Worm (Caenorhabditis elegans) whole organism, L1 larva: ENCODE results near the gene col-157.

Experiments
- C04F5.9 ChIP-seq: sonication (generic microtip); optimal IDR thresholded peaks from 2 replicates; lab custom pipeline; 2016; ENCODE audit warnings: missing genetic modification characterization, missing compliant biosample characterization
- C34B4.2 ChIP-seq: sonication (generic microtip); optimal IDR thresholded peaks from 2 replicates; lab custom pipeline; 2017; ENCODE audit warnings: mild to moderate bottlenecking, missing genetic modification characterization, missing compliant biosample characterization
- F16B12.6 ChIP-seq: fragments of 150-350 bp; optimal IDR thresholded peaks from 2 replicates; lab custom pipeline; 2014; ENCODE audit warnings: missing biosample characterization, missing genetic modification characterization
- Y116A8C.19 ChIP-seq: sonication (generic microtip); optimal IDR thresholded peaks from 2 replicates; lab custom pipeline; 2016; ENCODE audit warnings: missing compliant biosample characterization, missing genetic modification characterization, borderline replicate concordance
- alr-1 ChIP-seq: fragments of 200-800 bp; sonication (Bioruptor generic); optimal IDR thresholded peaks from 2 replicates; lab custom pipeline; 2018; ENCODE audit warnings: borderline replicate concordance, mild to moderate bottlenecking, missing genetic modification characterization, missing compliant biosample characterization
- aly-2 ChIP-seq: fragments of 150-350 bp; optimal IDR thresholded peaks from 2 replicates; lab custom pipeline; 2014; ENCODE audit warnings: missing biosample characterization, missing genetic modification characterization
- ama-1 ChIP-seq: fragments of 150-350 bp; optimal IDR thresholded peaks from 2 replicates; lab custom pipeline; 2014
- ceh-63 ChIP-seq: fragments of 200-800 bp; sonication (Bioruptor generic); optimal IDR thresholded peaks from 2 replicates; lab custom pipeline; 2018; ENCODE audit warnings: mild to moderate bottlenecking, missing genetic modification characterization, missing compliant biosample characterization
- ceh-88 ChIP-seq: fragments of 200-800 bp; sonication (Bioruptor generic); IDR thresholded peaks from 2 replicates; pipeline ENCODE4 v1.3.6; 2022; ENCODE audit warnings: missing genetic modification characterization, missing compliant biosample characterization
- ceh-90 ChIP-seq: sonication (generic microtip); optimal IDR thresholded peaks from 2 replicates; lab custom pipeline; 2016; ENCODE audit warnings: missing genetic modification characterization, missing compliant biosample characterization
- dpl-1 ChIP-seq, 3 experiments: fragments of 150-350 bp in 2 of 3; sonication (generic microtip) in 1 of 3; optimal IDR thresholded peaks; 2 replicates each; lab custom pipeline; 2014 to 2017; ENCODE audit warnings: missing biosample characterization in 3 of 3, missing genetic modification characterization in 3 of 3, missing genetic modification reagents in 3 of 3
- dsc-1 ChIP-seq: sonication (generic microtip); optimal IDR thresholded peaks from 2 replicates; lab custom pipeline; 2016; ENCODE audit warnings: mild to moderate bottlenecking, missing genetic modification characterization, missing compliant biosample characterization
- efl-1 ChIP-seq, 4 experiments: fragments of 150-350 bp; optimal IDR thresholded peaks in 3 of 4; peaks in 1 of 4; 1 replicate in 1 of 4; 2 replicates in 3 of 4; lab custom pipeline; 2014; ENCODE audit warnings: missing biosample characterization in 2 of 4, missing genetic modification characterization in 2 of 4, missing genetic modification reagents in 2 of 4
- efl-3 ChIP-seq: fragments of 200-800 bp; sonication (Bioruptor generic); optimal IDR thresholded peaks from 2 replicates; lab custom pipeline; 2018; ENCODE audit warnings: mild to moderate bottlenecking, missing genetic modification characterization, missing compliant biosample characterization
- egl-27 ChIP-seq, 2 experiments: fragments of 150-350 bp in 1 of 2; sonication (generic microtip); optimal IDR thresholded peaks; 3 replicates each; lab custom pipeline; 2017 to 2018; ENCODE audit warnings: missing biosample characterization in 2 of 2, missing genetic modification characterization in 2 of 2, missing genetic modification reagents in 2 of 2
- elt-3 ChIP-seq, 6 experiments: fragments of 150-350 bp in 1 of 6; sonication (generic microtip); optimal IDR thresholded peaks; 2 replicates each; lab custom pipeline; 2017 to 2018; ENCODE audit warnings: missing biosample characterization in 6 of 6, missing genetic modification characterization in 6 of 6, inconsistent platforms in 1 of 6
- fkh-10 ChIP-seq: sonication (generic microtip); optimal IDR thresholded peaks from 2 replicates; lab custom pipeline; 2017; ENCODE audit warnings: missing biosample characterization, missing genetic modification reagents, missing genetic modification characterization
- fkh-4 ChIP-seq: sonication (generic microtip); optimal IDR thresholded peaks from 2 replicates; lab custom pipeline; 2016; ENCODE audit warnings: missing compliant biosample characterization, missing genetic modification characterization, borderline replicate concordance
- grh-1 ChIP-seq: fragments of 200-800 bp; sonication (Bioruptor generic); IDR thresholded peaks from 2 replicates; pipeline ENCODE4 v1.3.6; 2022; ENCODE audit warnings: missing genetic modification reagents, missing genetic modification characterization, missing compliant biosample characterization
- hlh-4 ChIP-seq: sonication (generic microtip); optimal IDR thresholded peaks from 2 replicates; lab custom pipeline; 2016; ENCODE audit warnings: mild to moderate bottlenecking, missing genetic modification characterization, missing compliant biosample characterization
- irx-1 ChIP-seq: sonication (generic microtip); optimal IDR thresholded peaks from 2 replicates; lab custom pipeline; 2016; ENCODE audit warnings: missing genetic modification characterization, missing compliant biosample characterization
- jun-1 ChIP-seq: fragments of 150-350 bp; optimal IDR thresholded peaks from 2 replicates; lab custom pipeline; 2014; ENCODE audit warnings: missing biosample characterization, missing genetic modification reagents, missing genetic modification characterization
- lin-14 ChIP-seq: fragments of 200-800 bp; sonication (Bioruptor generic); optimal IDR thresholded peaks from 2 replicates; lab custom pipeline; 2018; ENCODE audit warnings: mild to moderate bottlenecking, missing genetic modification characterization, moderate library complexity, missing compliant biosample characterization
- lin-39 ChIP-seq: fragments of 150-350 bp; optimal IDR thresholded peaks from 2 replicates; lab custom pipeline; 2014; ENCODE audit warnings: missing biosample characterization, missing genetic modification reagents, missing genetic modification characterization
- mab-9 ChIP-seq: fragments of 200-800 bp; sonication (Bioruptor generic); IDR thresholded peaks from 2 replicates; pipeline ENCODE4 v1.3.6; 2022; ENCODE audit warnings: missing genetic modification reagents, missing genetic modification characterization, missing compliant biosample characterization
- mdl-1 ChIP-seq, 2 experiments: fragments of 150-350 bp; optimal IDR thresholded peaks; 2 replicates each; lab custom pipeline; 2014 to 2017; ENCODE audit warnings: missing biosample characterization in 2 of 2, missing genetic modification characterization in 2 of 2, inconsistent platforms in 1 of 2
- mep-1 ChIP-seq: fragments of 150-350 bp; optimal IDR thresholded peaks from 2 replicates; lab custom pipeline; 2014; ENCODE audit warnings: missing biosample characterization, missing genetic modification characterization
- nhr-20 ChIP-seq: sonication (generic microtip); optimal IDR thresholded peaks from 2 replicates; lab custom pipeline; 2016; ENCODE audit warnings: mild to moderate bottlenecking, missing genetic modification characterization, missing compliant biosample characterization
- nhr-237 ChIP-seq: fragments of 150-350 bp; optimal IDR thresholded peaks from 2 replicates; lab custom pipeline; 2014; ENCODE audit warnings: missing biosample characterization, missing genetic modification characterization
- nhr-28 ChIP-seq: fragments of 150-350 bp; optimal IDR thresholded peaks from 2 replicates; lab custom pipeline; 2014; ENCODE audit warnings: missing biosample characterization, missing genetic modification characterization
- nhr-77 ChIP-seq: fragments of 150-350 bp; optimal IDR thresholded peaks from 2 replicates; lab custom pipeline; 2014; ENCODE audit warnings: missing biosample characterization, missing genetic modification characterization
- nhr-84 ChIP-seq: sonication (generic microtip); optimal IDR thresholded peaks from 2 replicates; lab custom pipeline; 2017; ENCODE audit warnings: missing biosample characterization, missing genetic modification characterization
- nhr-85 ChIP-seq: sonication (generic microtip); peaks from one replicate; lab custom pipeline; 2016; ENCODE audit warnings: missing genetic modification characterization, inconsistent platforms, missing compliant biosample characterization
- pag-3 ChIP-seq: sonication (generic microtip); optimal IDR thresholded peaks from 2 replicates; lab custom pipeline; 2017; ENCODE audit warnings: missing genetic modification characterization, mild to moderate bottlenecking, missing compliant biosample characterization, antibody characterized with exemption, borderline replicate concordance; ENCODE audit not compliant: insufficient read depth
- pax-3 ChIP-seq: fragments of 200-800 bp; sonication (Bioruptor generic); optimal IDR thresholded peaks from 2 replicates; lab custom pipeline; 2018; ENCODE audit warnings: mild to moderate bottlenecking, missing genetic modification characterization, moderate library complexity, missing compliant biosample characterization
- skn-1 ChIP-seq: fragments of 150-350 bp; optimal IDR thresholded peaks from 2 replicates; lab custom pipeline; 2014; ENCODE audit warnings: missing biosample characterization, missing genetic modification characterization
- snpc-4 ChIP-seq: fragments of 150-350 bp; optimal IDR thresholded peaks from 2 replicates; lab custom pipeline; 2014; ENCODE audit warnings: missing biosample characterization, missing genetic modification characterization
- snu-23 ChIP-seq: sonication (generic microtip); optimal IDR thresholded peaks from 2 replicates; lab custom pipeline; 2016; ENCODE audit warnings: missing genetic modification characterization, missing compliant biosample characterization
- sox-4 ChIP-seq: sonication (generic microtip); optimal IDR thresholded peaks from 2 replicates; lab custom pipeline; 2016; ENCODE audit warnings: missing genetic modification characterization, missing compliant biosample characterization
- tbx-2 ChIP-seq: sonication (generic microtip); optimal IDR thresholded peaks from 2 replicates; lab custom pipeline; 2016; ENCODE audit warnings: missing genetic modification characterization, missing compliant biosample characterization
- tlp-1 ChIP-seq: fragments of 150-350 bp; optimal IDR thresholded peaks from 2 replicates; lab custom pipeline; 2014; ENCODE audit warnings: missing biosample characterization, missing genetic modification characterization
- unc-62 ChIP-seq: fragments of 150-350 bp; optimal IDR thresholded peaks from 2 replicates; lab custom pipeline; 2014; ENCODE audit warnings: missing biosample characterization, missing genetic modification reagents, missing genetic modification characterization
- unc-86 ChIP-seq: sonication (generic microtip); optimal IDR thresholded peaks from 2 replicates; lab custom pipeline; 2016; ENCODE audit warnings: missing genetic modification characterization, missing compliant biosample characterization
- vab-15 ChIP-seq: sonication (generic microtip); optimal IDR thresholded peaks from 2 replicates; lab custom pipeline; 2017; ENCODE audit warnings: missing genotype, mild to moderate bottlenecking, missing genetic modification characterization, missing compliant biosample characterization

Gene col-157

ce11 chrV:11526927-11527491 is 43.2 kb downstream of the col-157 start:
- TF ChIP-seq snpc-4 (no peak), aly-2 (tag; lab: Kevin White, UChicago) (no peak), nhr-84 (no peak), nhr-77 (no peak), unc-86 (tag; lab: Kevin White, UChicago) (no peak), fkh-4 (no peak), ceh-88 (GFP tag; lab: Robert Waterston, UW) (no peak), nhr-237 (tag; lab: Kevin White, UChicago) (no peak), hlh-4 (tag; lab: Kevin White, UChicago) (no peak), tbx-2 (tag; lab: Kevin White, UChicago) (no peak), sox-4 (no peak), vab-15 (tag; lab: Kevin White, UChicago) (no peak), grh-1 (no peak), ama-1 (lab: Kevin White, UChicago) (no peak), C04F5.9 (tag; lab: Kevin White, UChicago) (no peak), nhr-28 (tag; lab: Kevin White, UChicago) (no peak), snu-23 (GFP tag; lab: Kevin White, UChicago) (no peak), unc-62 (GFP tag; lab: Kevin White, UChicago) (no peak), egl-27 (tag; optimal IDR thresholded peaks at IDR 0.05; lab: Kevin White, UChicago) (no peak)

DNA sequence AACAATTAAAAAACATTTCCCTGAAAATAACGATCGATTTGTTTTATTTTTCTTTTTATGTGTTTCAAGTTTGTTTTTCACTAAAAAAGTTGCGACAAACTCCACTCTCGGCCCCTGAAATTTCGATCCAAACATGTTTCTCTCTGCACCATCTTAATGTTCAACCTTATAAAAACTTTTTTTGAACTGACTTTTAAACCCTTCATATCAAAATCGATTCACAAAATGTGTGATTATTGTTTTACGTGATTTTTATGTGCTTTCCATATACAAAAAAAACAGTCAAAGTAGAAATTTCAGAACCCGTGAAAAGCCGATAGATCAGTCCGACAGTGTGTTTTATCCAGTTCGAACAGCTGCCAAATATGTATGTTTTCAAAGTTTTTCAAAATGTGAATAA is 43.7 kb downstream of the col-157 start, which contains the start of gene ccch-1:
Gene ccch-1 (plus strand): TSS at position 301 of the 400 bp plus-strand sequence.
- TF ChIP-seq unc-62 (GFP tag; lab: Kevin White, UChicago), result no peak
- TF ChIP-seq efl-1 (optimal IDR thresholded peaks at IDR 0.05; lab: Kevin White, UChicago), result no peak
- TF ChIP-seq efl-1 (GFP tag; optimal IDR thresholded peaks at IDR 0.05 in 1 of 2; lab: Kevin White, UChicago), result peak in 1 of 2 experiments; percentile 80
- TF ChIP-seq, all 84 proteins: peak for 1

- TF ChIP-seq nhr-20 (no peak), alr-1 (tag; lab: Kevin White, UChicago) (no peak), ceh-90 (tag; lab: Kevin White, UChicago) (no peak), jun-1 (tag; lab: Kevin White, UChicago) (no peak), dsc-1 (peak; percentile 57), dpl-1 (GFP tag; optimal IDR thresholded peaks at IDR 0.05; lab: Kevin White, UChicago) (no peak), irx-1 (no peak), snu-23 (GFP tag; lab: Kevin White, UChicago) (peak; percentile 21), hlh-4 (tag; lab: Kevin White, UChicago) (no peak), nhr-85 (tag; lab: Kevin White, UChicago) (peak; percentile 76), tlp-1 (tag; lab: Kevin White, UChicago) (no peak), lin-39 (no peak), mab-9 (GFP tag; lab: Robert Waterston, UW) (no peak), grh-1 (no peak), ceh-63 (GFP tag; lab: Kevin White, UChicago) (no peak), ceh-88 (GFP tag; lab: Robert Waterston, UW) (no peak), lin-14 (peak; percentile 33), snpc-4 (no peak), fkh-10 (GFP tag; lab: Kevin White, UChicago) (no peak), pag-3 (tag; lab: Kevin White, UChicago) (no peak), mdl-1 (tag; optimal IDR thresholded peaks at IDR 0.05; lab: Kevin White, UChicago) (peak in 1 of 2 experiments; percentile 7), pax-3 (tag; lab: Kevin White, UChicago) (no peak), F16B12.6 (tag; lab: Kevin White, UChicago) (no peak), C34B4.2 (tag; lab: Kevin White, UChicago) (no peak), efl-3 (GFP tag; lab: Kevin White, UChicago) (no peak), efl-1 (optimal IDR thresholded peaks at IDR 0.05; lab: Kevin White, UChicago) (no peak), efl-1 (GFP tag; optimal IDR thresholded peaks at IDR 0.05 in 1 of 2; lab: Kevin White, UChicago) (no peak), skn-1 (tag; lab: Kevin White, UChicago) (no peak), mep-1 (no peak), unc-62 (GFP tag; lab: Kevin White, UChicago) (no peak), elt-3 (tag; optimal IDR thresholded peaks at IDR 0.05; lab: Kevin White, UChicago) (no peak), Y116A8C.19 (no peak), nhr-237 (tag; lab: Kevin White, UChicago) (no peak)
These were observed 44.9 kb downstream of the col-157 start for ce11 chrV:11528633-11529327.
